Fruit fly (Drosophila melanogaster): ENCODE results near the gene Sh3beta.

Sh3beta gene

dm6 chr3L:7356386-7357117, 12.5 kb downstream of the Sh3beta start, which contains the start of gene CTCF (continued):
- TF ChIP-seq BtbVII (GFP tag; optimal IDR thresholded peaks at IDR 0.05) = peak; percentile 32
- no peak for TF ChIP-seq sr (GFP tag; IDR thresholded peaks at IDR 0.05)
- TF ChIP-seq CG14014 (GFP tag; IDR thresholded peaks at IDR 0.05) = 0 out of 2 replicates have a peak, but pooled peaks have one; percentile 6
- TF ChIP-seq CG3065 (GFP tag; optimal IDR thresholded peaks at IDR 0.05) = no peak
- TF ChIP-seq lola (GFP tag; optimal IDR thresholded peaks at IDR 0.05) = peak in 1 of 3 experiments; percentile 16
- peak; percentile 37; the same call in 1 of the 3 replicates for TF ChIP-seq zen2 (GFP tag; IDR thresholded peaks at IDR 0.05; ENCODE audit: partially characterized antibody)
- TF ChIP-seq Bdp1 (GFP tag; optimal IDR thresholded peaks at IDR 0.05) = no peak
- peak; percentile 84 for TF ChIP-seq Doc3 (GFP tag; IDR thresholded peaks at IDR 0.05; ENCODE audit: partially characterized antibody)
- no peak for TF ChIP-seq CG6765 (GFP tag; optimal IDR thresholded peaks at IDR 0.05)
- TF ChIP-seq ab (GFP tag; optimal IDR thresholded peaks at IDR 0.05) = no peak
- no peak for TF ChIP-seq fru (optimal IDR thresholded peaks at IDR 0.05)
- TF ChIP-seq eyg (GFP tag; optimal IDR thresholded peaks at IDR 0.05) = no peak
- peak; percentile 76 for TF ChIP-seq Dref (GFP tag; IDR thresholded peaks at IDR 0.05)
- peak; percentile 12 for TF ChIP-seq pros (GFP tag; optimal IDR thresholded peaks at IDR 0.05)
- TF ChIP-seq CG6683 (GFP tag; optimal IDR thresholded peaks at IDR 0.05) = no peak
- peak; percentile 62; the same call in 1 of the 3 replicates for TF ChIP-seq gce (GFP tag; IDR thresholded peaks at IDR 0.05)
- TF ChIP-seq CG18476 (GFP tag; optimal IDR thresholded peaks at IDR 0.05) = no peak
- TF ChIP-seq CG2120 (GFP tag; optimal IDR thresholded peaks at IDR 0.05) = peak; percentile 52
- TF ChIP-seq CG1832 (GFP tag; optimal IDR thresholded peaks at IDR 0.05) = no peak
- TF ChIP-seq stc (GFP tag; IDR thresholded peaks at IDR 0.05) = no peak
- TF ChIP-seq CG32767 (GFP tag; IDR thresholded peaks at IDR 0.05) = no peak
- TF ChIP-seq zen (tag; optimal IDR thresholded peaks at IDR 0.05) = peak; percentile 18
- TF ChIP-seq sens-2 (GFP tag; IDR thresholded peaks at IDR 0.05) = no peak
- TF ChIP-seq wor (GFP tag; IDR thresholded peaks at IDR 0.05) = no peak; the same call in 1 of the 2 replicates
- TF ChIP-seq pita (GFP tag; optimal IDR thresholded peaks at IDR 0.05) = no peak
- TF ChIP-seq CG14441 (GFP tag; IDR thresholded peaks at IDR 0.05) = peak; percentile 53
- TF ChIP-seq Oli (tag; optimal IDR thresholded peaks at IDR 0.05) = peak; percentile 32
- TF ChIP-seq NK7.1 (GFP tag; optimal IDR thresholded peaks at IDR 0.05) = peak; percentile 20
- TF ChIP-seq row (GFP tag; IDR thresholded peaks at IDR 0.05) = peak; percentile 56; the same call in 2 of the 3 replicates
- peak; percentile 25 for TF ChIP-seq fd96Cb (tag; optimal IDR thresholded peaks at IDR 0.05)
- TF ChIP-seq Bgb (GFP tag; IDR thresholded peaks at IDR 0.05; ENCODE audit: partially characterized antibody) = peak; percentile 73
- TF ChIP-seq Side (GFP tag; optimal IDR thresholded peaks at IDR 0.05) = no peak
- no peak for TF ChIP-seq Trl (optimal IDR thresholded peaks at IDR 0.05)
- TF ChIP-seq Trl (GFP tag; optimal IDR thresholded peaks at IDR 0.05) = peak; percentile 17
- TF ChIP-seq Hand (GFP tag; optimal IDR thresholded peaks at IDR 0.05) = no peak
- no peak for TF ChIP-seq CG2889 (GFP tag; IDR thresholded peaks at IDR 0.05)
- no peak for TF ChIP-seq Fer2 (tag; optimal IDR thresholded peaks at IDR 0.05)
- no peak for TF ChIP-seq H2.0 (GFP tag; IDR thresholded peaks at IDR 0.05)
- TF ChIP-seq pnt (GFP tag; optimal IDR thresholded peaks at IDR 0.05) = peak; percentile 41
- TF ChIP-seq ttk (GFP tag; IDR thresholded peaks at IDR 0.05) = no peak
- TF ChIP-seq CG7839 (tag; optimal IDR thresholded peaks at IDR 0.05) = peak; percentile 53
- no peak for TF ChIP-seq CG18764 (GFP tag; optimal IDR thresholded peaks at IDR 0.05)
- no peak for TF ChIP-seq Vsx1 (GFP tag; optimal IDR thresholded peaks at IDR 0.05)
- no peak for TF ChIP-seq Sox100B (GFP tag; optimal IDR thresholded peaks at IDR 0.05)
- no peak for TF ChIP-seq so (GFP tag; IDR thresholded peaks at IDR 0.05)
- TF ChIP-seq MTF-1 (GFP tag; optimal IDR thresholded peaks at IDR 0.05; ENCODE audit: borderline replicate concordance) = no peak
- TF ChIP-seq Sry-β (GFP tag; optimal IDR thresholded peaks at IDR 0.05) = peak; percentile 30
- TF ChIP-seq pan (optimal IDR thresholded peaks at IDR 0.05) = no peak
- peak in 1 of 2 experiments; percentile 68 for TF ChIP-seq pan (GFP tag; optimal IDR thresholded peaks at IDR 0.05 in 1 of 2, IDR thresholded peaks at IDR 0.05 in 1 of 2)
- peak; percentile 38 for TF ChIP-seq lbe (GFP tag; optimal IDR thresholded peaks at IDR 0.05)
